Fruit fly (Drosophila melanogaster): ENCODE data around the gene Prps.
A peak's percentile ranks its signal among the peaks of the same experiment; 100 is the strongest.

Prps gene

dm6 chr3L:9692234-9692891 lies 4.1 kb downstream of the Prps start:
- TF ChIP-seq CG10543 (GFP tag; optimal IDR thresholded peaks at IDR 0.05) (no peak), yki (optimal IDR thresholded peaks at IDR 0.05) (peak; percentile 95), CG3065 (GFP tag; optimal IDR thresholded peaks at IDR 0.05) (no peak), scrt (GFP tag; optimal IDR thresholded peaks at IDR 0.05) (no peak), CG6175 (GFP tag; IDR thresholded peaks at IDR 0.05) (no peak), ac (GFP tag; optimal IDR thresholded peaks at IDR 0.05) (no peak), klu (GFP tag; IDR thresholded peaks at IDR 0.05) (no peak), CG9609 (GFP tag; optimal IDR thresholded peaks at IDR 0.05) (no peak), CG8765 (GFP tag; IDR thresholded peaks at IDR 0.05) (no peak), sna (GFP tag; IDR thresholded peaks at IDR 0.05; ENCODE audit: partially characterized antibody) (peak; percentile 77), Bteb2 (GFP tag; optimal IDR thresholded peaks at IDR 0.05) (no peak), ara (GFP tag; IDR thresholded peaks at IDR 0.05) (0 out of 2 replicates have a peak, but pooled peaks have one; percentile 19), E2f2 (GFP tag; IDR thresholded peaks at IDR 0.05) (no peak), tna (GFP tag; IDR thresholded peaks at IDR 0.05; ENCODE audit: partially characterized antibody) (peak; percentile 27; the same call in 1 of the 2 replicates), CG6813 (GFP tag; optimal IDR thresholded peaks at IDR 0.05) (no peak), Chrac-16 (GFP tag; optimal IDR thresholded peaks at IDR 0.05) (no peak), Atf6 (GFP tag; IDR thresholded peaks at IDR 0.05) (no peak), CG3407 (GFP tag; optimal IDR thresholded peaks at IDR 0.05) (peak; percentile 7), Ssrp (tag; optimal IDR thresholded peaks at IDR 0.05) (no peak), CG13775 (GFP tag; optimal IDR thresholded peaks at IDR 0.05) (no peak), nerfin-2 (GFP tag; IDR thresholded peaks at IDR 0.05; ENCODE audit: partially characterized antibody) (no peak; the same call in 1 of the 2 replicates), CG12219 (GFP tag; optimal IDR thresholded peaks at IDR 0.05) (peak; percentile 14), dm (GFP tag; optimal IDR thresholded peaks at IDR 0.05) (no peak), pho (GFP tag; optimal IDR thresholded peaks at IDR 0.05) (no peak), CG34422 (GFP tag; IDR thresholded peaks at IDR 0.05) (no peak; the same call in 2 of the 3 replicates), E2f1 (GFP tag; IDR thresholded peaks at IDR 0.05) (no peak), CG14965 (GFP tag; optimal IDR thresholded peaks at IDR 0.05; ENCODE audit: borderline replicate concordance) (no peak), ranshi (GFP tag; IDR thresholded peaks at IDR 0.05) (no peak), abd-A (tag; optimal IDR thresholded peaks at IDR 0.05) (peak; percentile 8), Fer3 (tag; optimal IDR thresholded peaks at IDR 0.05) (no peak), al (GFP tag; IDR thresholded peaks at IDR 0.05) (no peak), CG10959 (GFP tag; IDR thresholded peaks at IDR 0.05) (no peak), NFAT (GFP tag; IDR thresholded peaks at IDR 0.05) (no peak), CG18476 (GFP tag; optimal IDR thresholded peaks at IDR 0.05) (no peak), gce (GFP tag; IDR thresholded peaks at IDR 0.05) (no peak), gsb (GFP tag; IDR thresholded peaks at IDR 0.05) (no peak), CG3726 (GFP tag; IDR thresholded peaks at IDR 0.05) (no peak), sug (tag; optimal IDR thresholded peaks at IDR 0.05) (peak; percentile 99), Spps (tag; optimal IDR thresholded peaks at IDR 0.05) (no peak), CG3847 (GFP tag; IDR thresholded peaks at IDR 0.05) (no peak), CG12236 (GFP tag; optimal IDR thresholded peaks at IDR 0.05) (no peak), CG9215 (GFP tag; IDR thresholded peaks at IDR 0.05) (no peak), Bgb (GFP tag; IDR thresholded peaks at IDR 0.05; ENCODE audit: partially characterized antibody) (peak; percentile 25; the same call in 1 of the 2 replicates), wek (GFP tag; optimal IDR thresholded peaks at IDR 0.05) (peak; percentile 21), ewg (GFP tag; optimal IDR thresholded peaks at IDR 0.05) (no peak), bigmax (GFP tag; optimal IDR thresholded peaks at IDR 0.05) (peak; percentile 10), CG17361 (GFP tag; IDR thresholded peaks at IDR 0.05) (no peak), CG4328 (GFP tag; optimal IDR thresholded peaks at IDR 0.05) (no peak), CG12071 (GFP tag; optimal IDR thresholded peaks at IDR 0.05) (no peak), NC2α (GFP tag; optimal IDR thresholded peaks at IDR 0.05) (no peak), ham (GFP tag; IDR thresholded peaks at IDR 0.05) (no peak)

Data from whole organism, embryonic.